Fruit fly (Drosophila melanogaster) whole organism, embryonic: ENCODE data around the gene CG16978.

Experiments
- BtbVII ChIP-seq: fragments of 200-800 bp; sonication (Bioruptor generic); optimal IDR thresholded peaks from 3 replicates; lab custom pipeline; 2017; ENCODE audit warnings: missing biosample characterization, mild to moderate bottlenecking, missing genetic modification characterization
- CG10147 ChIP-seq: fragments of 200-800 bp; sonication (Bioruptor generic); optimal IDR thresholded peaks from 2 replicates; lab custom pipeline; 2019; ENCODE audit warnings: missing biosample characterization, mild to moderate bottlenecking, missing genetic modification characterization, moderate library complexity
- CG10431 ChIP-seq: fragments of 200-800 bp; sonication (Bioruptor generic); optimal IDR thresholded peaks from 3 replicates; lab custom pipeline; 2018; ENCODE audit warnings: missing biosample characterization, mild to moderate bottlenecking, missing genetic modification characterization
- CG11723 ChIP-seq: fragments of 200-800 bp; sonication (Bioruptor generic); optimal IDR thresholded peaks from 2 replicates; lab custom pipeline; 2017; ENCODE audit warnings: missing biosample characterization, mild to moderate bottlenecking, missing genetic modification characterization
- CG14710 ChIP-seq: fragments of 200-800 bp; sonication (Bioruptor generic); optimal IDR thresholded peaks from 3 replicates; lab custom pipeline; 2019; ENCODE audit warnings: missing biosample characterization, mild to moderate bottlenecking, missing genetic modification characterization, moderate library complexity
- CG15601 ChIP-seq: fragments of 200-800 bp; sonication (Bioruptor generic); optimal IDR thresholded peaks from 3 replicates; lab custom pipeline; 2019; ENCODE audit warnings: missing biosample characterization, mild to moderate bottlenecking, missing genetic modification characterization, moderate library complexity
- CG1602 ChIP-seq: fragments of 200-800 bp; sonication (Bioruptor generic); optimal IDR thresholded peaks from 3 replicates; lab custom pipeline; 2016; ENCODE audit warnings: missing biosample characterization, missing genetic modification characterization
- CG2678 ChIP-seq: fragments of 200-800 bp; sonication (Bioruptor generic); optimal IDR thresholded peaks from 3 replicates; lab custom pipeline; 2019; ENCODE audit warnings: missing biosample characterization, mild to moderate bottlenecking, missing genetic modification characterization, moderate library complexity
- CG2889 ChIP-seq: fragments of 200-800 bp; sonication (Bioruptor generic); IDR thresholded peaks from 3 replicates; pipeline ENCODE4 v1.3.6; 2022; ENCODE audit warnings: missing biosample characterization, missing genetic modification characterization
- CG4730 ChIP-seq: fragments of 200-800 bp; sonication (Bioruptor generic); IDR thresholded peaks from 2 replicates; pipeline ENCODE4 v1.3.6; 2022; ENCODE audit warnings: missing biosample characterization, missing genetic modification characterization
- CG6175 ChIP-seq: fragments of 200-800 bp; sonication (Bioruptor generic); IDR thresholded peaks from 3 replicates; pipeline ENCODE4 v1.3.6; 2022; ENCODE audit warnings: missing biosample characterization, missing genetic modification characterization
- CG7987 ChIP-seq: fragments of 200-800 bp; sonication (Bioruptor generic); optimal IDR thresholded peaks from 2 replicates; lab custom pipeline; 2018; ENCODE audit warnings: missing biosample characterization, mild to moderate bottlenecking, missing genetic modification characterization, moderate library complexity
- CG9609 ChIP-seq: fragments of 200-800 bp; sonication (Bioruptor generic); optimal IDR thresholded peaks from 3 replicates; lab custom pipeline; 2016; ENCODE audit warnings: missing biosample characterization, missing genetic modification characterization
- CG9797 ChIP-seq: fragments of 200-800 bp; sonication (Bioruptor generic); optimal IDR thresholded peaks from 3 replicates; lab custom pipeline; 2018; ENCODE audit warnings: missing biosample characterization, mild to moderate bottlenecking, missing genetic modification characterization
- D19B ChIP-seq: fragments of 200-800 bp; sonication (Bioruptor generic); optimal IDR thresholded peaks from 2 replicates; lab custom pipeline; 2017; ENCODE audit warnings: missing biosample characterization, mild to moderate bottlenecking, missing genetic modification characterization
- Dp ChIP-seq: fragments of 200-800 bp; sonication (Bioruptor generic); optimal IDR thresholded peaks from 2 replicates; lab custom pipeline; 2018; ENCODE audit warnings: missing biosample characterization, mild to moderate bottlenecking, missing genetic modification characterization, moderate library complexity
- E2f2 ChIP-seq: fragments of 200-800 bp; sonication (Bioruptor generic); IDR thresholded peaks from 2 replicates; pipeline ENCODE4 v1.3.6; 2022; ENCODE audit warnings: missing biosample characterization, missing genetic modification characterization
- Eip74EF ChIP-seq, 2 experiments: fragments of 200-800 bp in 1 of 2; fragments of >200 bp in 1 of 2; sonication (Bioruptor generic) in 1 of 2; optimal IDR thresholded peaks; 2 replicates each; lab custom pipeline; 2017 to 2019; ENCODE audit warnings: missing biosample characterization in 2 of 2, missing genetic modification characterization in 2 of 2, mild to moderate bottlenecking in 1 of 2, moderate library complexity in 1 of 2
- HLH4C ChIP-seq: fragments of 200-800 bp; sonication (Bioruptor generic); IDR thresholded peaks from 3 replicates; pipeline ENCODE4 v1.3.6; 2022; ENCODE audit warnings: missing biosample characterization, missing genetic modification characterization; ENCODE audit not compliant: partially characterized antibody
- Hsf ChIP-seq: fragments of 200-800 bp; sonication (Bioruptor generic); optimal IDR thresholded peaks from 3 replicates; lab custom pipeline; 2016; ENCODE audit warnings: missing biosample characterization, missing genetic modification characterization
- Lpt ChIP-seq: fragments of >200 bp; optimal IDR thresholded peaks from 2 replicates; lab custom pipeline; 2018; ENCODE audit warnings: missing biosample characterization, missing genetic modification characterization
- Mad ChIP-seq: fragments of 200-800 bp; sonication (Bioruptor generic); optimal IDR thresholded peaks from 2 replicates; lab custom pipeline; 2016; ENCODE audit warnings: missing biosample characterization, missing genetic modification characterization
- Med ChIP-seq: fragments of 200-800 bp; sonication (Bioruptor generic); peaks from one replicate; lab custom pipeline; 2016; ENCODE audit warnings: missing biosample characterization, missing genetic modification characterization, mild to moderate bottlenecking, inconsistent platforms, moderate library complexity
- Myb ChIP-seq: fragments of 200-800 bp; sonication (Bioruptor generic); optimal IDR thresholded peaks from 2 replicates; lab custom pipeline; 2016; ENCODE audit warnings: missing biosample characterization, missing genetic modification characterization
- NFAT ChIP-seq: fragments of 200-800 bp; sonication (Bioruptor generic); IDR thresholded peaks from 2 replicates; pipeline ENCODE4 v1.3.6; 2022; ENCODE audit warnings: missing biosample characterization, missing genetic modification characterization
- Opbp ChIP-seq: fragments of 200-800 bp; sonication (Bioruptor generic); IDR thresholded peaks from 3 replicates; pipeline ENCODE4 v1.3.6; 2022; ENCODE audit warnings: missing biosample characterization, missing genetic modification characterization; ENCODE audit not compliant: partially characterized antibody
- Pdp1 ChIP-seq, 2 experiments: fragments of 200-800 bp; sonication (Bioruptor generic); optimal IDR thresholded peaks; 3 replicates each; lab custom pipeline; 2016; ENCODE audit warnings: missing biosample characterization in 2 of 2, missing genetic modification characterization in 2 of 2, mild to moderate bottlenecking in 1 of 2, moderate library complexity in 1 of 2
- Side ChIP-seq: fragments of 200-800 bp; sonication (Bioruptor generic); optimal IDR thresholded peaks from 2 replicates; lab custom pipeline; 2016; ENCODE audit warnings: missing biosample characterization, missing genetic modification characterization
- Ssrp ChIP-seq: fragments of 200-800 bp; sonication (Bioruptor generic); optimal IDR thresholded peaks from 2 replicates; lab custom pipeline; 2018; ENCODE audit warnings: missing biosample characterization, mild to moderate bottlenecking, missing genetic modification characterization, moderate library complexity
- YL-1 ChIP-seq: fragments of 200-800 bp; sonication (Bioruptor generic); optimal IDR thresholded peaks from 3 replicates; lab custom pipeline; 2017; ENCODE audit warnings: missing biosample characterization, mild to moderate bottlenecking, missing genetic modification characterization
- aop ChIP-seq: fragments of 200-800 bp; sonication (Bioruptor generic); IDR thresholded peaks from 2 replicates; pipeline ENCODE4 v1.3.6; 2022; ENCODE audit warnings: missing biosample characterization, missing genetic modification characterization
- ase ChIP-seq: fragments of 200-800 bp; sonication (Bioruptor generic); IDR thresholded peaks from 3 replicates; pipeline ENCODE4 v1.3.6; 2022; ENCODE audit warnings: missing biosample characterization, missing genetic modification characterization
- emc ChIP-seq: fragments of 200-800 bp; sonication (Bioruptor generic); optimal IDR thresholded peaks from 2 replicates; lab custom pipeline; 2016; ENCODE audit warnings: missing biosample characterization, missing genetic modification characterization
- esg ChIP-seq: fragments of 200-800 bp; sonication (Bioruptor generic); conservative IDR thresholded peaks from 2 replicates; pipeline ENCODE4 v1.3.6; 2022; ENCODE audit warnings: missing biosample characterization, missing genetic modification characterization
- exex ChIP-seq: fragments of 200-800 bp; sonication (Bioruptor generic); optimal IDR thresholded peaks from 4 replicates; lab custom pipeline; 2018; ENCODE audit warnings: missing biosample characterization, mild to moderate bottlenecking, missing genetic modification characterization, moderate library complexity
- gcm2 ChIP-seq: fragments of 200-800 bp; sonication (Bioruptor generic); optimal IDR thresholded peaks from 2 replicates; lab custom pipeline; 2016; ENCODE audit warnings: missing biosample characterization, missing genetic modification characterization
- hb ChIP-seq: fragments of 200-800 bp; sonication (Bioruptor generic); IDR thresholded peaks from 3 replicates; pipeline ENCODE4 v1.3.6; 2022; ENCODE audit warnings: missing biosample characterization, missing genetic modification characterization; ENCODE audit not compliant: partially characterized antibody
- kni ChIP-seq: fragments of 200-800 bp; sonication (Bioruptor generic); optimal IDR thresholded peaks from 3 replicates; lab custom pipeline; 2017; ENCODE audit warnings: mild to moderate bottlenecking, missing biosample characterization, missing genetic modification reagents, missing genetic modification characterization
- lov ChIP-seq, 2 experiments: fragments of 200-800 bp in 1 of 2; fragments of >200 bp in 1 of 2; sonication (Bioruptor generic) in 1 of 2; IDR thresholded peaks in 1 of 2; optimal IDR thresholded peaks in 1 of 2; 2 replicates in 1 of 2; 3 replicates in 1 of 2; pipeline versions ENCODE4 v1.3.6 to Lab custom; 2017 to 2022; ENCODE audit warnings: missing biosample characterization in 1 of 2, missing genetic modification characterization in 1 of 2
- nerfin-1 ChIP-seq: fragments of 200-800 bp; sonication (Bioruptor generic); optimal IDR thresholded peaks from 3 replicates; lab custom pipeline; 2019; ENCODE audit warnings: missing biosample characterization, mild to moderate bottlenecking, missing genetic modification characterization, moderate library complexity
- odd ChIP-seq: fragments of 200-800 bp; sonication (Bioruptor generic); optimal IDR thresholded peaks from 2 replicates; lab custom pipeline; 2017; ENCODE audit warnings: missing biosample characterization, mild to moderate bottlenecking, missing genetic modification characterization
- org-1 ChIP-seq: fragments of 200-800 bp; sonication (Bioruptor generic); optimal IDR thresholded peaks from 2 replicates; lab custom pipeline; 2017; ENCODE audit warnings: missing biosample characterization, missing genetic modification characterization
- pfk ChIP-seq: fragments of 200-800 bp; sonication (Bioruptor generic); optimal IDR thresholded peaks from 2 replicates; lab custom pipeline; 2018; ENCODE audit warnings: missing biosample characterization, mild to moderate bottlenecking, missing genetic modification characterization, moderate library complexity
- phol ChIP-seq: fragments of 200-800 bp; sonication (Bioruptor generic); optimal IDR thresholded peaks from 3 replicates; lab custom pipeline; 2018; ENCODE audit warnings: missing biosample characterization, mild to moderate bottlenecking, missing genetic modification characterization, moderate library complexity
- sob ChIP-seq: fragments of 200-800 bp; sonication (Bioruptor generic); IDR thresholded peaks from 2 replicates; pipeline ENCODE4 v1.3.6; 2022; ENCODE audit warnings: missing biosample characterization, missing genetic modification characterization
- ttk ChIP-seq: fragments of 200-800 bp; sonication (Bioruptor generic); IDR thresholded peaks from 2 replicates; pipeline ENCODE4 v2.1.2; 2022; ENCODE audit warnings: missing biosample characterization, missing genetic modification characterization
- tx ChIP-seq: fragments of 200-800 bp; sonication (Bioruptor generic); optimal IDR thresholded peaks from 2 replicates; lab custom pipeline; 2016; ENCODE audit warnings: missing biosample characterization, missing genetic modification characterization
- zen ChIP-seq: fragments of 200-800 bp; sonication (Bioruptor generic); optimal IDR thresholded peaks from 3 replicates; lab custom pipeline; 2018; ENCODE audit warnings: missing biosample characterization, mild to moderate bottlenecking, missing genetic modification characterization, moderate library complexity

The CG16978 gene

dm6 chr2L:13145035-13145683, 1.7 kb upstream of the CG16978 start (continued):
- TF ChIP-seq Pdp1 (GFP tag; optimal IDR thresholded peaks at IDR 0.05; lab: Kevin White, UChicago) (peak; percentile 68 to 77), Lpt (GFP tag; lab: Kevin White, UChicago) (no peak), CG2678 (peak; percentile 92), YL-1 (GFP tag; lab: Kevin White, UChicago) (no peak), lov (optimal IDR thresholded peaks at IDR 0.05; lab: Kevin White, UChicago) (no peak), lov (GFP tag; IDR thresholded peaks at IDR 0.05; lab: Robert Waterston, UW) (no peak), ase (GFP tag; lab: Robert Waterston, UW) (0 out of 3 replicates have a peak, but pooled peaks have one; percentile 36), tx (GFP tag; lab: Kevin White, UChicago) (peak; percentile 53), Side (peak; percentile 63), CG10431 (GFP tag; lab: Kevin White, UChicago) (no peak), CG1602 (GFP tag; lab: Kevin White, UChicago) (peak; percentile 49), nerfin-1 (no peak), CG11723 (peak; percentile 35), Ssrp (tag; lab: Kevin White, UChicago) (no peak), Dp (no peak), pfk (GFP tag; lab: Kevin White, UChicago) (no peak), aop (no peak), CG15601 (tag; lab: Kevin White, UChicago) (peak; percentile 8), phol (peak; percentile 72), CG9797 (GFP tag; lab: Kevin White, UChicago) (no peak), NFAT (GFP tag; lab: Robert Waterston, UW) (peak; percentile 64; the same call in 1 of the 2 replicates), CG10147 (GFP tag; lab: Kevin White, UChicago) (peak; percentile 89), Hsf (GFP tag; lab: Kevin White, UChicago) (peak; percentile 76), esg (GFP tag; lab: Robert Waterston, UW) (peak; percentile 79), emc (GFP tag; lab: Kevin White, UChicago) (peak; percentile 31), CG7987 (GFP tag; lab: Kevin White, UChicago) (no peak), BtbVII (GFP tag; lab: Kevin White, UChicago) (peak; percentile 75), CG2889 (GFP tag; lab: Robert Waterston, UW) (0 out of 3 replicates have a peak, but pooled peaks have one; percentile 37), hb (GFP tag; lab: Robert Waterston, UW) (no peak), Myb (peak; percentile 59), HLH4C (GFP tag; lab: Robert Waterston, UW) (no peak), gcm2 (no peak), Mad (GFP tag; lab: Kevin White, UChicago) (no peak), Eip74EF (GFP tag; optimal IDR thresholded peaks at IDR 0.05; lab: Kevin White, UChicago) (peak in 1 of 2 experiments; percentile 68), odd (peak; percentile 64), E2f2 (GFP tag; lab: Robert Waterston, UW) (peak; percentile 61), D19B (peak; percentile 82), org-1 (GFP tag; lab: Kevin White, UChicago) (peak; percentile 46), Med (peak; percentile 95), CG6175 (GFP tag; lab: Robert Waterston, UW) (0 out of 3 replicates have a peak, but pooled peaks have one; percentile 55), Opbp (GFP tag; lab: Robert Waterston, UW) (no peak), CG4730 (GFP tag; lab: Robert Waterston, UW) (peak; percentile 76), kni (GFP tag; lab: Kevin White, UChicago) (peak; percentile 8), zen (no peak), exex (tag; lab: Kevin White, UChicago) (peak; percentile 35), sob (peak; percentile 88), ttk (GFP tag; lab: Robert Waterston, UW) (peak; percentile 76), CG9609 (GFP tag; lab: Kevin White, UChicago) (peak; percentile 57), CG14710 (tag; lab: Kevin White, UChicago) (no peak)
